Worm (Caenorhabditis elegans) whole organism, late embryonic: ENCODE data around the gene spon-1.
A peak's percentile ranks its signal among the peaks of the same experiment; 100 is the strongest.
"Not testable (repeated sequence)": the region's sequence is repeated elsewhere in the genome, so short reads cannot be mapped to it uniquely, and the experiment has no call there.

Source experiments
- K02D7.2 ChIP-seq: sonication (generic microtip); optimal IDR thresholded peaks from 2 replicates; lab custom pipeline; 2017; ENCODE audit warnings: mild to moderate bottlenecking, missing genetic modification characterization, missing compliant biosample characterization
- T23F11.4 ChIP-seq: fragments of 200-800 bp; sonication (Bioruptor generic); optimal IDR thresholded peaks from 2 replicates; lab custom pipeline; 2018; ENCODE audit warnings: mild to moderate bottlenecking, missing genetic modification characterization, missing compliant biosample characterization
- ahr-1 ChIP-seq: sonication (generic microtip); optimal IDR thresholded peaks from 2 replicates; lab custom pipeline; 2016; ENCODE audit warnings: missing genetic modification characterization, missing compliant biosample characterization
- ama-1 ChIP-seq: fragments of 150-350 bp; optimal IDR thresholded peaks from 2 replicates; lab custom pipeline; 2014
- ceh-2 ChIP-seq: sonication (generic microtip); optimal IDR thresholded peaks from 2 replicates; lab custom pipeline; 2016; ENCODE audit warnings: missing genotype, missing genetic modification characterization, missing compliant biosample characterization
- ceh-22 ChIP-seq: sonication (generic microtip); optimal IDR thresholded peaks from 2 replicates; lab custom pipeline; 2017; ENCODE audit warnings: missing biosample characterization, missing genetic modification characterization
- ceh-30 ChIP-seq: fragments of 150-350 bp; optimal IDR thresholded peaks from 2 replicates; lab custom pipeline; 2014; ENCODE audit warnings: missing biosample characterization, missing genetic modification characterization
- ceh-45 ChIP-seq: fragments of 200-800 bp; sonication (Bioruptor generic); IDR thresholded peaks from 2 replicates; pipeline ENCODE4 v1.3.6; 2022; ENCODE audit warnings: missing genetic modification reagents, missing genetic modification characterization, missing compliant biosample characterization
- ceh-9 ChIP-seq: sonication (generic microtip); optimal IDR thresholded peaks from 2 replicates; lab custom pipeline; 2016; ENCODE audit warnings: mild to moderate bottlenecking, missing genetic modification characterization, inconsistent platforms, missing compliant biosample characterization
- che-1 ChIP-seq: sonication (generic microtip); optimal IDR thresholded peaks from 2 replicates; lab custom pipeline; 2016; ENCODE audit warnings: mild to moderate bottlenecking, missing genetic modification characterization, missing compliant biosample characterization
- dmd-4 ChIP-seq: sonication (generic microtip); optimal IDR thresholded peaks from 2 replicates; lab custom pipeline; 2016; ENCODE audit warnings: borderline replicate concordance, missing genetic modification characterization, missing compliant biosample characterization
- elt-2 ChIP-seq: sonication (generic microtip); optimal IDR thresholded peaks from 2 replicates; lab custom pipeline; 2016; ENCODE audit warnings: missing genetic modification reagents, missing genetic modification characterization, missing compliant biosample characterization
- eyg-1 ChIP-seq: sonication (generic microtip); optimal IDR thresholded peaks from 2 replicates; lab custom pipeline; 2016; ENCODE audit warnings: missing genotype, missing genetic modification characterization, missing compliant biosample characterization
- fkh-6 ChIP-seq: sonication (generic microtip); optimal IDR thresholded peaks from 2 replicates; lab custom pipeline; 2016; ENCODE audit warnings: missing genetic modification characterization, missing compliant biosample characterization
- gmeb-2 ChIP-seq: sonication (generic microtip); optimal IDR thresholded peaks from 2 replicates; lab custom pipeline; 2016; ENCODE audit warnings: missing genetic modification characterization, inconsistent platforms, missing compliant biosample characterization
- hlh-6 ChIP-seq: sonication (generic microtip); optimal IDR thresholded peaks from 2 replicates; lab custom pipeline; 2016; ENCODE audit warnings: missing genotype, missing genetic modification characterization, missing compliant biosample characterization
- madf-2 ChIP-seq: sonication (generic microtip); optimal IDR thresholded peaks from 2 replicates; lab custom pipeline; 2017; ENCODE audit warnings: missing genetic modification characterization, missing compliant biosample characterization
- mec-3 ChIP-seq: sonication (generic microtip); optimal IDR thresholded peaks from 2 replicates; lab custom pipeline; 2016; ENCODE audit warnings: borderline replicate concordance, missing genetic modification characterization, missing compliant biosample characterization
- nfya-1 ChIP-seq: sonication (generic microtip); optimal IDR thresholded peaks from 2 replicates; lab custom pipeline; 2017; ENCODE audit warnings: missing genetic modification characterization, mild to moderate bottlenecking, missing compliant biosample characterization, antibody characterized with exemption, moderate library complexity
- nhr-232 ChIP-seq: sonication (generic microtip); optimal IDR thresholded peaks from 2 replicates; lab custom pipeline; 2016; ENCODE audit warnings: missing genetic modification characterization, missing compliant biosample characterization
- pag-3 ChIP-seq: sonication (generic microtip); optimal IDR thresholded peaks from 2 replicates; lab custom pipeline; 2016; ENCODE audit warnings: missing compliant biosample characterization, missing genetic modification characterization, borderline replicate concordance
- pha-2 ChIP-seq: sonication (generic microtip); optimal IDR thresholded peaks from 2 replicates; lab custom pipeline; 2017; ENCODE audit warnings: mild to moderate bottlenecking, missing genetic modification characterization, missing compliant biosample characterization
- pha-4 ChIP-seq: fragments of 150-350 bp; optimal IDR thresholded peaks from 2 replicates; lab custom pipeline; 2018; ENCODE audit warnings: missing biosample characterization, missing genetic modification reagents, missing genetic modification characterization
- pros-1 ChIP-seq: fragments of 150-350 bp; optimal IDR thresholded peaks from 2 replicates; lab custom pipeline; 2014; ENCODE audit warnings: missing biosample characterization, missing genetic modification reagents, missing genetic modification characterization
- sox-2 ChIP-seq: fragments of 200-800 bp; sonication (Bioruptor generic); IDR thresholded peaks from 2 replicates; pipeline ENCODE4 v1.3.6; 2022; ENCODE audit warnings: missing genetic modification reagents, missing genetic modification characterization, missing compliant biosample characterization
- ttx-3 ChIP-seq: sonication (generic microtip); optimal IDR thresholded peaks from 2 replicates; lab custom pipeline; 2016; ENCODE audit warnings: missing genetic modification reagents, missing genetic modification characterization, missing compliant biosample characterization
- unc-3 ChIP-seq, 2 experiments: fragments of 200-800 bp in 1 of 2; sonication (Bioruptor generic) in 1 of 2; sonication (generic microtip) in 1 of 2; conservative IDR thresholded peaks in 1 of 2; optimal IDR thresholded peaks in 1 of 2; 2 replicates each; pipeline versions ENCODE4 v1.3.6 to Lab custom; 2016 to 2022; ENCODE audit warnings: missing compliant biosample characterization in 2 of 2, missing genetic modification characterization in 2 of 2, missing genetic modification reagents in 1 of 2
- unc-42 ChIP-seq: sonication (generic microtip); optimal IDR thresholded peaks from 2 replicates; lab custom pipeline; 2016; ENCODE audit warnings: missing genotype, missing genetic modification characterization, missing compliant biosample characterization
- unc-55 ChIP-seq: sonication (generic microtip); optimal IDR thresholded peaks from 2 replicates; lab custom pipeline; 2017; ENCODE audit warnings: missing biosample characterization, missing genetic modification reagents, missing genetic modification characterization
- unc-86 ChIP-seq: sonication (generic microtip); optimal IDR thresholded peaks from 2 replicates; lab custom pipeline; 2016; ENCODE audit warnings: missing genetic modification characterization, missing compliant biosample characterization
- ztf-16 ChIP-seq: sonication (generic microtip); optimal IDR thresholded peaks from 2 replicates; lab custom pipeline; 2017; ENCODE audit warnings: missing genetic modification characterization, missing compliant biosample characterization

Gene spon-1

ce11 chrII:7084021-7084420 is 32.3 kb upstream of the spon-1 start, which contains the start of the genes T02G5.14 and T02G5.15:
Gene T02G5.14, plus strand, starts transcription at chrII:7084321.
Gene T02G5.15, plus strand, starts transcription at chrII:7084321.
- not testable (repeated sequence) for TF ChIP-seq dmd-4, hlh-6, pha-4 (tag; lab: Kevin White, UChicago)

- peak; percentile 39 for TF ChIP-seq unc-42 (tag; lab: Kevin White, UChicago)
- TF ChIP-seq elt-2 (tag; lab: Kevin White, UChicago): no peak
- TF ChIP-seq unc-3 (GFP tag; conservative IDR thresholded peaks at IDR 0.05; lab: Robert Waterston, UW): no peak
- TF ChIP-seq unc-3 (tag; optimal IDR thresholded peaks at IDR 0.05; lab: Kevin White, UChicago): no peak
- TF ChIP-seq unc-55 (GFP tag; lab: Kevin White, UChicago): no peak
- TF ChIP-seq eyg-1: no peak
- TF ChIP-seq, all 69 proteins: peak for 1
These were observed 26.3 kb upstream of the spon-1 start for ce11 chrII:7090085-7090484.

DNA sequence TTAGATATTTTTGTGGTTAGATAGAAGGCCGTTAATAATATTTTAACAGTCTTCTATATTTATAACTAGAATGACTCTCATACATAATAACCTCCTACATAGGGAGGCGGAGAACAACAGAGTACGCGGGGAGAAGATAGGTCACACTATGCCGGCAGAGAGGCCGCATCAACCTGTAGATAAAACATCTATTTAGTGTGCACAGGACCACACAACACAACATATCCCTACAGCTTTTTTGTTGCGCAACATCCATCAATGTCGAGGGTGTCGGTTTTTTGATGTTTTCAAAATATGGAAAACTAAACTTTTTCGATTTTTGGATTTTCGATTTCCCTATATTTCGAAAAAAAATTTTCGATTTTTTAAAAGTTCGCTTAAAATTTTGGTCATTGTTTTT is 25.5 kb upstream of the spon-1 start:
- no peak for TF ChIP-seq ceh-9 (tag; lab: Kevin White, UChicago)
- TF ChIP-seq unc-55 (GFP tag; lab: Kevin White, UChicago): no peak
- no peak for TF ChIP-seq unc-3 (GFP tag; conservative IDR thresholded peaks at IDR 0.05; lab: Robert Waterston, UW)
- TF ChIP-seq unc-3 (tag; optimal IDR thresholded peaks at IDR 0.05; lab: Kevin White, UChicago): no peak
- TF ChIP-seq fkh-6 (tag; lab: Kevin White, UChicago): no peak

DNA sequence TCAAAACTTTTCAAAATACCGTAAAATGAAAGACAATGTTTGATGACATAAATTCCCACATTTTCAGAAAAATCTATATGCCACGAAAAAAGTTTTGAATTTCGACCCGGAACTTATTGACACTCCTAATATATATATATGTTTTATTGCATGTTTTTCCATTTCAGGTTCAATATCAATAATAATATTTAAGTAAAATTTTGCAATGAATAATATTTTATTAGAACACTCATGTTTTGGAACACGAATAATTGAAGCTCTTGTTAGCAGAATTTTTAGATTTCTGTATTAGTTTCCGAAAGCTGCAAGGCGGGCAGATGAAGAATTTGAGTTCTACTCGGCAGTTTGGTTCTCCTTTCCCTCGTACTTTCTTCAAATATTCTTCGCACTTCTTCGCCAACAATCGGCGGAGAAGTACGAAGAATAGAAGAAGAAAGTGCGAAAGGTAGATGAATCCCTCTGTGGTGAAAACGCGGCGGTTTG is 23.0 kb upstream of the spon-1 start, which contains the start of gene T02G5.3:
Gene T02G5.3, plus strand, starts transcription at position 51 of the 483 bp plus-strand sequence.
- TF ChIP-seq T23F11.4 (no peak), ceh-30 (tag; lab: Kevin White, UChicago) (no peak), mec-3 (tag; lab: Kevin White, UChicago) (no peak), ama-1 (lab: Kevin White, UChicago) (peak; percentile 73)

ce11 chrII:7095970-7096369 is 20.4 kb upstream of the spon-1 start:
- no peak for TF ChIP-seq pros-1
- TF ChIP-seq ttx-3: no peak

- TF ChIP-seq nfya-1 (tag; lab: Kevin White, UChicago) (no peak), ceh-30 (tag; lab: Kevin White, UChicago) (no peak), unc-86 (tag; lab: Kevin White, UChicago) (no peak), pag-3 (tag; lab: Kevin White, UChicago) (no peak), pha-2 (tag; lab: Kevin White, UChicago) (no peak), ztf-16 (tag; lab: Kevin White, UChicago) (no peak), gmeb-2 (tag; lab: Kevin White, UChicago) (no peak), ceh-45 (GFP tag; lab: Robert Waterston, UW) (no peak), ceh-2 (tag; lab: Kevin White, UChicago) (no peak), nhr-232 (tag; lab: Kevin White, UChicago) (no peak), K02D7.2 (tag; lab: Kevin White, UChicago) (no peak), che-1 (tag; lab: Kevin White, UChicago) (no peak), ahr-1 (no peak), sox-2 (GFP tag; lab: Robert Waterston, UW) (no peak), fkh-6 (tag; lab: Kevin White, UChicago) (no peak), madf-2 (tag; lab: Kevin White, UChicago) (no peak), ceh-22 (tag; lab: Kevin White, UChicago) (no peak)
These were observed 17.8 kb upstream of the spon-1 start, which contains the start of gene mct-5 for ce11 chrII:7098578-7098977. Gene mct-5, minus strand, starts transcription at chrII:7098593.
